Worm (Caenorhabditis elegans): Measurements from ENCODE around the gene C18D11.6.

The C18D11.6 gene

ce11 chrIII:11825654-11826053 lies 15.3 kb downstream of the C18D11.6 start (continued):
- TF ChIP-seq nhr-25 (tag; optimal IDR thresholded peaks at IDR 0.05), result peak; percentile 60
- no peak for TF ChIP-seq unc-62 (GFP tag; optimal IDR thresholded peaks at IDR 0.05)
- TF ChIP-seq elt-3 (tag; optimal IDR thresholded peaks at IDR 0.05), result no peak
- TF ChIP-seq elt-1 (tag; optimal IDR thresholded peaks at IDR 0.05), result no peak

DNA sequence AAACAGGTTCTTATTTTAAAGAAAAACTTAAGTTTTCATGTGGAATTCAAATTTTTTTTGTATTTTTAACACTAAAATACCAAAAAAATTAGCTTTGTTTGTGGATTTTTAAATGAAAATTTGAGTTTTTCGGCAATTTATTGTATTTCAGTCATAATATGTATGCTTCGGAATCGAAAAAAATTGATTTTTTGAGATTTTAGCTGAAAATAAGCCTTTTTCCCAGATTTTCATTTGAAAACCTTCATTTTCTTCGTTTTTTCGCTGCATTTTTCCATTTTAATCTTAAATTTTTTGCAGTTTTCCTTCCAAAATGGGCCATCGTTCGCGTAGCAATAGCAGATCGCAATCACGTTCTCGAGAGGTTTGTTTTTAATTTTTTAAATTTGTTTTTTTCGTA lies 15.8 kb downstream of the C18D11.6 start, which contains the start of gene rsp-8:
rsp-8 (plus strand) TSS at position 301 of the 400 bp plus-strand sequence.
- TF ChIP-seq unc-39 (tag; optimal IDR thresholded peaks at IDR 0.05) (no peak), ztf-11 (tag; optimal IDR thresholded peaks at IDR 0.05) (no peak), daf-12 (tag; optimal IDR thresholded peaks at IDR 0.05) (no peak), fkh-10 (GFP tag; optimal IDR thresholded peaks at IDR 0.05) (no peak), pha-4 (tag; optimal IDR thresholded peaks at IDR 0.05) (no peak), elt-1 (tag; optimal IDR thresholded peaks at IDR 0.05) (no peak), nfya-1 (tag; optimal IDR thresholded peaks at IDR 0.05; ENCODE audit: insufficient read depth) (no peak), aly-2 (tag; optimal IDR thresholded peaks at IDR 0.05) (no peak), lin-15B (tag; optimal IDR thresholded peaks at IDR 0.05) (no peak), nhr-12 (tag; optimal IDR thresholded peaks at IDR 0.05) (no peak), R02D3.7 (tag; optimal IDR thresholded peaks at IDR 0.05) (no peak), nhr-25 (tag; optimal IDR thresholded peaks at IDR 0.05) (no peak)

DNA sequence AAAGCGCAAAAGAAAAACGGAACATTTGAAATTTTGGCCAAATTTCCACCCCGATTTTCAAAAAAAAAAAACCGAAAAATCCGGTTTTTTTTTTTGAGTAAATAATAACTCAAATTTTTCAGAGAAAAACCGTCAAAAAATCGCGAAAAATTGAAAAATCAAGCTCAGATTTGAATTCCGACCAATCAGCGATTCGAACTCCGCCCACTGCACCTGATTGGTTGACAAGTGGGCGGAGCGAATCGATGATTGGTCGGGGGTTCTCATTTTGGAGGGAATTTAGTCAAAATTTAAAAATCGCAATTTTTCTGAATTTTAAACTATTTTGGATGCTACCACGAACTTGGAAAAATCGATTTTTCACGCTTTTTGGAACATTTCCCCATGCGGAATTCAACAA lies 18.7 kb downstream of the C18D11.6 start:
- TF ChIP-seq lin-15B (tag; optimal IDR thresholded peaks at IDR 0.05), result peak; percentile 2
- no peak for TF ChIP-seq ceh-16 (tag; optimal IDR thresholded peaks at IDR 0.05)
- TF ChIP-seq nfya-1 (tag; optimal IDR thresholded peaks at IDR 0.05; ENCODE audit: insufficient read depth), result peak; percentile 98
- TF ChIP-seq lsy-12 (tag; optimal IDR thresholded peaks at IDR 0.05), result no peak
- TF ChIP-seq nhr-12 (tag; optimal IDR thresholded peaks at IDR 0.05), result no peak
- no peak for TF ChIP-seq egl-27 (tag; optimal IDR thresholded peaks at IDR 0.05)
- TF ChIP-seq ceh-82 (tag; optimal IDR thresholded peaks at IDR 0.05), result no peak
- no peak for TF ChIP-seq unc-62 (GFP tag; optimal IDR thresholded peaks at IDR 0.05)
- no peak for TF ChIP-seq fos-1 (tag; optimal IDR thresholded peaks at IDR 0.05)
- TF ChIP-seq ama-1 (optimal IDR thresholded peaks at IDR 0.05), result no peak
- no peak for TF ChIP-seq nhr-23 (tag; optimal IDR thresholded peaks at IDR 0.05)
- TF ChIP-seq nhr-237 (tag; optimal IDR thresholded peaks at IDR 0.05), result no peak
- TF ChIP-seq ztf-11 (tag; optimal IDR thresholded peaks at IDR 0.05), result no peak
- no peak for TF ChIP-seq unc-39 (tag; optimal IDR thresholded peaks at IDR 0.05)
- no peak for TF ChIP-seq eor-1 (tag; optimal IDR thresholded peaks at IDR 0.05)

DNA sequence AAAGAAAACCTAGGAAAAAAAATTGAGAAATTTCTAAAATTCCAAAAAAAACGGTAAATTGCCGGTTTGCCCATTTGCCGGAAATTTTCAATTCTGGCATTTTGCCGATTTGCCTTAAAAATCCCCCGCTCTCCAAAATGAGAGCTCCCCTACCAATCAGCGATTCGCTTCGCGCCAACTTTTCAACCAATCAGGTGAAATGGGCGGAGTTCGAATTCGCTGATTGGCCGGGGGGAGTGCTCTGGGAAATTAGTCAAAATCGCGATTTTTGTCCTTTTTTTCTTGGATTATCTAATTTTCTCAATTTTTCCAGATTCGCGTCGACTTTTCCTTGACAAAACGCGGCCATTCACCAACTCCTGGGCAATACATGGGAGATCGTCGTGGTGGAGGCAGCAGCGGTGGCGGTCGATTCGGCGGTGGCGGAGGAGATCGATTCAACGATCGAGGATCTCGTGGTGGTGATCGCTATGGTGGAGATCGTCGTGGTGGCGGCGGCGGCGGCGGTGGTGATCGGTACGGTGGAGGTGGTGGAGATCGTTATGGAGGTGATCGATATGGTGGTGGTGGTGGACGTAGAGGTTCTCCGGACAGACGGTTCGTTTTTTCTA lies 19.3 kb downstream of the C18D11.6 start:
- TF ChIP-seq nhr-67 (tag; optimal IDR thresholded peaks at IDR 0.05) (no peak), nhr-28 (tag; optimal IDR thresholded peaks at IDR 0.05) (no peak), nfya-1 (tag; optimal IDR thresholded peaks at IDR 0.05; ENCODE audit: insufficient read depth) (peak; percentile 99), nhr-12 (tag; optimal IDR thresholded peaks at IDR 0.05) (no peak)

- TF ChIP-seq ceh-16 (tag; optimal IDR thresholded peaks at IDR 0.05) (no peak), R02D3.7 (tag; optimal IDR thresholded peaks at IDR 0.05) (no peak), ztf-11 (tag; optimal IDR thresholded peaks at IDR 0.05) (no peak), fkh-10 (GFP tag; optimal IDR thresholded peaks at IDR 0.05) (no peak), ceh-28 (tag; optimal IDR thresholded peaks at IDR 0.05) (no peak), pha-4 (tag; optimal IDR thresholded peaks at IDR 0.05) (peak; percentile 22), nhr-77 (tag; optimal IDR thresholded peaks at IDR 0.05) (no peak), egl-27 (tag; optimal IDR thresholded peaks at IDR 0.05) (no peak), lin-39 (tag; optimal IDR thresholded peaks at IDR 0.05) (no peak), snpc-4 (tag; optimal IDR thresholded peaks at IDR 0.05) (no peak), mml-1 (tag; optimal IDR thresholded peaks at IDR 0.05) (no peak), tbx-2 (tag; optimal IDR thresholded peaks at IDR 0.05) (no peak), pqm-1 (tag; optimal IDR thresholded peaks at IDR 0.05) (no peak), ceh-82 (tag; optimal IDR thresholded peaks at IDR 0.05) (no peak), nhr-25 (tag; optimal IDR thresholded peaks at IDR 0.05) (no peak), sea-2 (GFP tag; optimal IDR thresholded peaks at IDR 0.05) (no peak), nhr-23 (tag; optimal IDR thresholded peaks at IDR 0.05) (no peak), ama-1 (optimal IDR thresholded peaks at IDR 0.05) (peak; percentile 31), elt-2 (tag; optimal IDR thresholded peaks at IDR 0.05) (peak; percentile 15), ceh-9 (tag; optimal IDR thresholded peaks at IDR 0.05) (no peak), hmg-11 (tag; optimal IDR thresholded peaks at IDR 0.05) (no peak), lsy-12 (tag; optimal IDR thresholded peaks at IDR 0.05) (peak; percentile 26), unc-39 (tag; optimal IDR thresholded peaks at IDR 0.05) (no peak), mdl-1 (tag; optimal IDR thresholded peaks at IDR 0.05) (no peak), daf-12 (tag; optimal IDR thresholded peaks at IDR 0.05) (no peak), nfya-1 (tag; optimal IDR thresholded peaks at IDR 0.05; ENCODE audit: insufficient read depth) (peak; percentile 28)
Observed at ce11 chrIII:11830522-11831489, 20.4 kb downstream of the C18D11.6 start.

Measured in whole organism, L3 larva.